Fruit fly (Drosophila melanogaster) whole organism, prepupa: ENCODE measurements around the gene ens.

ENCODE experiments used
- CG10631 ChIP-seq: fragments of 200-800 bp; sonication (Bioruptor generic); optimal IDR thresholded peaks from 2 replicates; lab custom pipeline; 2016; ENCODE audit warnings: missing biosample characterization, missing genetic modification characterization
- CG11294 ChIP-seq: fragments of 200-800 bp; sonication (Bioruptor generic); IDR thresholded peaks from 2 replicates; pipeline ENCODE4 v1.3.6; 2022; ENCODE audit warnings: missing biosample characterization, missing genetic modification characterization
- CG11762 ChIP-seq: fragments of 200-800 bp; sonication (Bioruptor generic); optimal IDR thresholded peaks from 3 replicates; lab custom pipeline; 2016; ENCODE audit warnings: missing biosample characterization, missing genetic modification characterization; ENCODE audit not compliant: insufficient read depth
- CG11902 ChIP-seq: fragments of 200-800 bp; sonication (Bioruptor generic); optimal IDR thresholded peaks from 3 replicates; lab custom pipeline; 2016; ENCODE audit warnings: missing biosample characterization, missing genetic modification characterization
- CG15336 ChIP-seq: fragments of 200-800 bp; sonication (Bioruptor generic); IDR thresholded peaks from 2 replicates; pipeline ENCODE4 v1.3.6; 2022; ENCODE audit warnings: missing biosample characterization, missing genetic modification characterization
- CG1621 ChIP-seq: fragments of 200-800 bp; sonication (Bioruptor generic); optimal IDR thresholded peaks from 3 replicates; lab custom pipeline; 2018; ENCODE audit warnings: missing biosample characterization, mild to moderate bottlenecking, missing genetic modification characterization
- CG31627 ChIP-seq: fragments of 200-800 bp; sonication (Bioruptor generic); optimal IDR thresholded peaks from 3 replicates; lab custom pipeline; 2016; ENCODE audit warnings: missing biosample characterization, missing genetic modification characterization
- CG32006 ChIP-seq: fragments of 200-800 bp; sonication (Bioruptor generic); optimal IDR thresholded peaks from 3 replicates; lab custom pipeline; 2017; ENCODE audit warnings: missing biosample characterization, mild to moderate bottlenecking, missing genetic modification characterization
- CG34406 ChIP-seq: fragments of 200-800 bp; sonication (Bioruptor generic); optimal IDR thresholded peaks from 3 replicates; lab custom pipeline; 2016; ENCODE audit warnings: missing biosample characterization, missing genetic modification characterization
- CG3919 ChIP-seq: fragments of 200-800 bp; sonication (Bioruptor generic); optimal IDR thresholded peaks from 3 replicates; lab custom pipeline; 2016; ENCODE audit warnings: missing biosample characterization, missing genetic modification characterization
- CG4318 ChIP-seq: fragments of 200-800 bp; sonication (Bioruptor generic); optimal IDR thresholded peaks from 3 replicates; lab custom pipeline; 2017; ENCODE audit warnings: missing biosample characterization, mild to moderate bottlenecking, missing genetic modification characterization
- CG6163 ChIP-seq: fragments of 200-800 bp; sonication (Bioruptor generic); IDR thresholded peaks from 3 replicates; pipeline ENCODE4 v1.3.6; 2022; ENCODE audit warnings: missing biosample characterization, missing genetic modification characterization
- CG6276 ChIP-seq: fragments of 200-800 bp; sonication (Bioruptor generic); optimal IDR thresholded peaks from 2 replicates; lab custom pipeline; 2017; ENCODE audit warnings: missing biosample characterization, mild to moderate bottlenecking, missing genetic modification characterization
- CG6808 ChIP-seq: fragments of 200-800 bp; sonication (Bioruptor generic); optimal IDR thresholded peaks from 3 replicates; lab custom pipeline; 2017; ENCODE audit warnings: missing biosample characterization, missing genetic modification characterization, mild to moderate bottlenecking, moderate library complexity, missing genetic modification reagents
- CG6854 ChIP-seq: fragments of 200-800 bp; sonication (Bioruptor generic); optimal IDR thresholded peaks from 2 replicates; lab custom pipeline; 2017; ENCODE audit warnings: missing biosample characterization, mild to moderate bottlenecking, missing genetic modification characterization
- CG8119 ChIP-seq: fragments of 200-800 bp; sonication (Bioruptor generic); IDR thresholded peaks from 3 replicates; pipeline ENCODE4 v1.3.6; 2022; ENCODE audit warnings: missing biosample characterization, missing genetic modification characterization
- CG8319 ChIP-seq: fragments of 200-800 bp; sonication (Bioruptor generic); optimal IDR thresholded peaks from 3 replicates; lab custom pipeline; 2016; ENCODE audit warnings: missing biosample characterization, missing genetic modification characterization
- CG9139 ChIP-seq: fragments of 200-800 bp; sonication (Bioruptor generic); optimal IDR thresholded peaks from 3 replicates; lab custom pipeline; 2017; ENCODE audit warnings: missing biosample characterization, mild to moderate bottlenecking, missing genetic modification characterization
- Eip75B ChIP-seq: fragments of 200-800 bp; sonication (Bioruptor generic); optimal IDR thresholded peaks from 3 replicates; lab custom pipeline; 2016; ENCODE audit warnings: missing biosample characterization, missing genetic modification characterization
- Eip78C ChIP-seq: fragments of 200-800 bp; sonication (Bioruptor generic); peaks from one replicate; lab custom pipeline; 2016; ENCODE audit warnings: missing biosample characterization, missing genetic modification characterization
- Eip93F ChIP-seq: fragments of 200-800 bp; sonication (Bioruptor generic); optimal IDR thresholded peaks from 2 replicates; lab custom pipeline; 2016; ENCODE audit warnings: missing biosample characterization, mild to moderate bottlenecking, missing genetic modification characterization
- Gug ChIP-seq: fragments of 200-800 bp; sonication (Bioruptor generic); IDR thresholded peaks from 2 replicates; pipeline ENCODE4 v1.3.6; 2022; ENCODE audit warnings: missing biosample characterization, missing genetic modification characterization
- Hr38 ChIP-seq: sonication (Bioruptor generic); optimal IDR thresholded peaks from 2 replicates; lab custom pipeline; 2016; ENCODE audit warnings: missing biosample characterization, missing genetic modification characterization
- Smox ChIP-seq: fragments of 200-800 bp; sonication (Bioruptor generic); optimal IDR thresholded peaks from 3 replicates; lab custom pipeline; 2016; ENCODE audit warnings: missing biosample characterization, missing genetic modification characterization
- Sox14 ChIP-seq: fragments of 200-800 bp; sonication (Bioruptor generic); optimal IDR thresholded peaks from 3 replicates; lab custom pipeline; 2016; ENCODE audit warnings: missing biosample characterization, missing genetic modification characterization
- Sox15 ChIP-seq: fragments of 200-800 bp; sonication (Bioruptor generic); optimal IDR thresholded peaks from 3 replicates; lab custom pipeline; 2016; ENCODE audit warnings: missing biosample characterization, missing genetic modification characterization
- achi ChIP-seq: fragments of 200-800 bp; sonication (Bioruptor generic); optimal IDR thresholded peaks from 3 replicates; lab custom pipeline; 2016; ENCODE audit warnings: missing biosample characterization, missing genetic modification characterization
- cyc ChIP-seq: fragments of 200-800 bp; sonication (Bioruptor generic); optimal IDR thresholded peaks from 3 replicates; lab custom pipeline; 2016; ENCODE audit warnings: missing biosample characterization, missing genetic modification characterization
- dac ChIP-seq: fragments of 200-800 bp; sonication (Bioruptor generic); optimal IDR thresholded peaks from 2 replicates; lab custom pipeline; 2017; ENCODE audit warnings: missing biosample characterization, mild to moderate bottlenecking, missing genetic modification characterization
- dsx ChIP-seq: fragments of 200-800 bp; optimal IDR thresholded peaks from 3 replicates; lab custom pipeline; 2019; ENCODE audit warnings: missing biosample characterization, mild to moderate bottlenecking, missing genetic modification characterization, moderate library complexity; ENCODE audit not compliant: poor library complexity, severe bottlenecking
- eg ChIP-seq: fragments of 200-800 bp; sonication (Bioruptor generic); IDR thresholded peaks from 3 replicates; pipeline ENCODE4 v1.3.6; 2022; ENCODE audit warnings: missing biosample characterization, missing genetic modification characterization
- fd59A ChIP-seq: fragments of 200-800 bp; sonication (Bioruptor generic); optimal IDR thresholded peaks from 2 replicates; lab custom pipeline; 2017; ENCODE audit warnings: missing biosample characterization, mild to moderate bottlenecking, missing genetic modification characterization, missing genetic modification reagents
- fd85E ChIP-seq: fragments of 200-800 bp; sonication (Bioruptor generic); optimal IDR thresholded peaks from 3 replicates; lab custom pipeline; 2016; ENCODE audit warnings: missing biosample characterization, missing genetic modification characterization
- fkh ChIP-seq: fragments of 200-800 bp; sonication (Bioruptor generic); optimal IDR thresholded peaks from 3 replicates; lab custom pipeline; 2017; ENCODE audit warnings: missing biosample characterization, mild to moderate bottlenecking, missing genetic modification characterization, moderate library complexity
- net ChIP-seq: fragments of 200-800 bp; sonication (Bioruptor generic); optimal IDR thresholded peaks from 3 replicates; lab custom pipeline; 2016; ENCODE audit warnings: missing biosample characterization, missing genetic modification characterization
- pdm3 ChIP-seq: fragments of 200-800 bp; sonication (Bioruptor generic); optimal IDR thresholded peaks from 3 replicates; lab custom pipeline; 2016; ENCODE audit warnings: missing biosample characterization, missing genetic modification characterization
- ss ChIP-seq, 2 experiments: fragments of 200-800 bp; sonication (Bioruptor generic); optimal IDR thresholded peaks; 2 replicates in 1 of 2; 3 replicates in 1 of 2; lab custom pipeline; 2017 to 2018; ENCODE audit warnings: mild to moderate bottlenecking in 2 of 2, missing biosample characterization in 2 of 2, missing genetic modification characterization in 2 of 2, moderate library complexity in 1 of 2
- svp ChIP-seq: fragments of 200-800 bp; sonication (Bioruptor generic); peaks from one replicate; lab custom pipeline; 2016; ENCODE audit warnings: missing biosample characterization, missing genetic modification characterization
- topi ChIP-seq: fragments of 200-800 bp; sonication (Bioruptor generic); optimal IDR thresholded peaks from 3 replicates; lab custom pipeline; 2016; ENCODE audit warnings: missing biosample characterization, missing genetic modification characterization
- vri ChIP-seq: fragments of 200-800 bp; sonication (Bioruptor generic); optimal IDR thresholded peaks from 3 replicates; lab custom pipeline; 2016; ENCODE audit warnings: missing biosample characterization, mild to moderate bottlenecking, missing genetic modification characterization

ens gene

dm6 chr3L:4107120-4107519, 27.2 kb downstream of the ens start:
- TF ChIP-seq Eip75B (GFP tag; lab: Kevin White, UChicago): peak; percentile 20
- TF ChIP-seq CG10631 (GFP tag; lab: Kevin White, UChicago): no peak
- TF ChIP-seq vri: peak; percentile 80
- peak; percentile 37 for TF ChIP-seq CG6276 (GFP tag; lab: Kevin White, UChicago)
- TF ChIP-seq Eip93F (GFP tag; lab: Kevin White, UChicago): peak; percentile 51
- peak in 1 of 2 experiments; percentile 20 for TF ChIP-seq ss (GFP tag; optimal IDR thresholded peaks at IDR 0.05; lab: Kevin White, UChicago)
- peak; percentile 77 for TF ChIP-seq svp (GFP tag; lab: Kevin White, UChicago)
- peak; percentile 69 for TF ChIP-seq Eip78C (GFP tag; lab: Kevin White, UChicago)
- TF ChIP-seq fd85E: no peak

dm6 chr3L:4103258-4104247, 30.8 kb downstream of the ens start, which contains the start of gene Fit1:
TSS of gene Fit1 (plus strand) at chr3L:4103564.
- peak; percentile 41 for TF ChIP-seq Sox14
- peak; percentile 14 for TF ChIP-seq CG1621 (tag; lab: Kevin White, UChicago)
- TF ChIP-seq fd85E: no peak
- no peak for TF ChIP-seq dac (GFP tag; lab: Kevin White, UChicago)
- peak; percentile 43 for TF ChIP-seq fkh (GFP tag; lab: Kevin White, UChicago)
- 0 out of 3 replicates have a peak, but pooled peaks have one; percentile 22 for TF ChIP-seq eg (GFP tag; lab: Robert Waterston, UW)
- peak; percentile 20 to 28 for TF ChIP-seq ss (GFP tag; optimal IDR thresholded peaks at IDR 0.05; lab: Kevin White, UChicago)
- no peak for TF ChIP-seq CG10631 (GFP tag; lab: Kevin White, UChicago)
- TF ChIP-seq CG11762: no peak
- TF ChIP-seq svp (GFP tag; lab: Kevin White, UChicago): peak; percentile 83
- no peak for TF ChIP-seq CG9139 (GFP tag; lab: Kevin White, UChicago)
- no peak for TF ChIP-seq CG15336 (GFP tag; lab: Robert Waterston, UW)
- peak; percentile 62 for TF ChIP-seq vri
- TF ChIP-seq Eip78C (GFP tag; lab: Kevin White, UChicago): peak; percentile 23
- TF ChIP-seq Eip93F (GFP tag; lab: Kevin White, UChicago): no peak
- no peak for TF ChIP-seq CG3919 (GFP tag; lab: Kevin White, UChicago)
- no peak for TF ChIP-seq CG6854 (GFP tag; lab: Kevin White, UChicago)
- no peak for TF ChIP-seq CG6808 (GFP tag; lab: Kevin White, UChicago)
- TF ChIP-seq Hr38 (GFP tag; lab: Kevin White, UChicago): no peak
- 0 out of 3 replicates have a peak, but pooled peaks have one; percentile 32 for TF ChIP-seq CG6163

- TF ChIP-seq svp (GFP tag; lab: Kevin White, UChicago): peak; percentile 77
- peak; percentile 58; the same call in 1 of the 2 replicates for TF ChIP-seq CG15336 (GFP tag; lab: Robert Waterston, UW)
- TF ChIP-seq CG4318: no peak
- no peak for TF ChIP-seq achi (GFP tag; lab: Kevin White, UChicago)
- no peak for TF ChIP-seq cyc (GFP tag; lab: Kevin White, UChicago)
- no peak for TF ChIP-seq pdm3 (GFP tag; lab: Kevin White, UChicago)
- no peak for TF ChIP-seq CG10631 (GFP tag; lab: Kevin White, UChicago)
- peak; percentile 20 for TF ChIP-seq fkh (GFP tag; lab: Kevin White, UChicago)
- peak; percentile 67 for TF ChIP-seq dsx
- TF ChIP-seq Gug (GFP tag; lab: Robert Waterston, UW): no peak
- peak; percentile 33 for TF ChIP-seq Eip75B (GFP tag; lab: Kevin White, UChicago)
- peak; percentile 64; the same call in 2 of the 3 replicates for TF ChIP-seq CG6163
- peak; percentile 70 for TF ChIP-seq CG6854 (GFP tag; lab: Kevin White, UChicago)
- no peak for TF ChIP-seq Hr38 (GFP tag; lab: Kevin White, UChicago)
- peak; percentile 19 for TF ChIP-seq fd85E
- TF ChIP-seq topi (GFP tag; lab: Kevin White, UChicago): peak; percentile 1
- TF ChIP-seq CG11762: no peak
- no peak for TF ChIP-seq CG11294
- TF ChIP-seq net (GFP tag; lab: Kevin White, UChicago): no peak
- no peak for TF ChIP-seq CG8319 (GFP tag; lab: Kevin White, UChicago)
- TF ChIP-seq CG11902 (GFP tag; lab: Kevin White, UChicago): no peak
- no peak for TF ChIP-seq CG32006 (GFP tag; lab: Kevin White, UChicago)
- peak; percentile 33; the same call in 2 of the 3 replicates for TF ChIP-seq CG8119
- 0 out of 3 replicates have a peak, but pooled peaks have one; percentile 31 for TF ChIP-seq eg (GFP tag; lab: Robert Waterston, UW)
- no peak for TF ChIP-seq vri
- no peak for TF ChIP-seq Sox15 (GFP tag; lab: Kevin White, UChicago)
- TF ChIP-seq fd59A: no peak
- no peak for TF ChIP-seq CG31627 (GFP tag; lab: Kevin White, UChicago)
- TF ChIP-seq Smox: no peak
- no peak for TF ChIP-seq Eip93F (GFP tag; lab: Kevin White, UChicago)
- TF ChIP-seq CG34406 (GFP tag; lab: Kevin White, UChicago): no peak
Observed at dm6 chr3L:4102496-4103257, 31.7 kb downstream of the ens start, which contains the start of gene CG14995. TSS of gene CG14995 (minus strand) at chr3L:4103256.
